Fruit fly (Drosophila melanogaster): ENCODE data around the gene CG32040.
A peak's percentile ranks its signal among the peaks of the same experiment; 100 is the strongest.

DNA sequence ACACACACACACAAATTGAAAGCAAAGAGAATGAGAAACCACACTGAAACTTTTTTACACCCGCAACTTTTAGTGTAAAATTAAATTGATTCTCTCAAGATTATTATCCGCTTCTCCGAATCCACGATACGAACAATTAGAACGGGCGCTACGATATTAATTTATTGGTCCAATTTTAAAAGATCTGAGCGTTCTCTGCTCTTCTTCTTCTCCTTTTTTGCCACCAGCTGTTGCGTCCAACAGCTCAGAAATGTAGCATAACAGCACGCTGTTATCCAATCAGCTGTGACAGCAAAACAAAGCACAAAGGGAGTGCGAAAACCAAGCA lies 4.8 kb downstream of the CG32040 start, which contains the start of the genes UGP and Svip:
- TF ChIP-seq CG1620 (GFP tag; optimal IDR thresholded peaks at IDR 0.05), result no peak
- TF ChIP-seq kay (GFP tag; ENCODE audit: borderline replicate concordance), result peak; percentile 76
- no peak for TF ChIP-seq ovo (GFP tag; optimal IDR thresholded peaks at IDR 0.05)
- TF ChIP-seq Clk (GFP tag; optimal IDR thresholded peaks at IDR 0.05), result no peak
- no peak for TF ChIP-seq Hr96 (GFP tag; optimal IDR thresholded peaks at IDR 0.05)
- peak; percentile 14 for TF ChIP-seq CG7045 (GFP tag; optimal IDR thresholded peaks at IDR 0.05)
- peak; percentile 65 for TF ChIP-seq bab1 (GFP tag; optimal IDR thresholded peaks at IDR 0.05)
- TF ChIP-seq Mnt (GFP tag; optimal IDR thresholded peaks at IDR 0.05), result peak; percentile 49
- no peak for TF ChIP-seq CG12768 (GFP tag; optimal IDR thresholded peaks at IDR 0.05)
- TF ChIP-seq pad (GFP tag; optimal IDR thresholded peaks at IDR 0.05), result no peak
- peak; percentile 63 for TF ChIP-seq CG14711 (tag; optimal IDR thresholded peaks at IDR 0.05)
- TF ChIP-seq cic (GFP tag; optimal IDR thresholded peaks at IDR 0.05), result no peak

All from whole organism, adult.